Worm (Caenorhabditis elegans) whole organism, L2 larva: ENCODE data around the gene C23H5.11.

ENCODE experiments used
- R02D3.7 ChIP-seq: fragments of 150-350 bp; optimal IDR thresholded peaks from 2 replicates; lab custom pipeline; 2014; ENCODE audit warnings: missing biosample characterization, missing genetic modification characterization
- nhr-77 ChIP-seq: fragments of 150-350 bp; optimal IDR thresholded peaks from 2 replicates; lab custom pipeline; 2014; ENCODE audit warnings: missing biosample characterization, missing genetic modification characterization
- unc-39 ChIP-seq: fragments of 150-350 bp; optimal IDR thresholded peaks from 2 replicates; lab custom pipeline; 2014; ENCODE audit warnings: missing biosample characterization, missing genetic modification characterization
- ztf-4 ChIP-seq: fragments of 150-350 bp; optimal IDR thresholded peaks from 2 replicates; lab custom pipeline; 2014; ENCODE audit warnings: missing biosample characterization, missing genetic modification characterization

DNA sequence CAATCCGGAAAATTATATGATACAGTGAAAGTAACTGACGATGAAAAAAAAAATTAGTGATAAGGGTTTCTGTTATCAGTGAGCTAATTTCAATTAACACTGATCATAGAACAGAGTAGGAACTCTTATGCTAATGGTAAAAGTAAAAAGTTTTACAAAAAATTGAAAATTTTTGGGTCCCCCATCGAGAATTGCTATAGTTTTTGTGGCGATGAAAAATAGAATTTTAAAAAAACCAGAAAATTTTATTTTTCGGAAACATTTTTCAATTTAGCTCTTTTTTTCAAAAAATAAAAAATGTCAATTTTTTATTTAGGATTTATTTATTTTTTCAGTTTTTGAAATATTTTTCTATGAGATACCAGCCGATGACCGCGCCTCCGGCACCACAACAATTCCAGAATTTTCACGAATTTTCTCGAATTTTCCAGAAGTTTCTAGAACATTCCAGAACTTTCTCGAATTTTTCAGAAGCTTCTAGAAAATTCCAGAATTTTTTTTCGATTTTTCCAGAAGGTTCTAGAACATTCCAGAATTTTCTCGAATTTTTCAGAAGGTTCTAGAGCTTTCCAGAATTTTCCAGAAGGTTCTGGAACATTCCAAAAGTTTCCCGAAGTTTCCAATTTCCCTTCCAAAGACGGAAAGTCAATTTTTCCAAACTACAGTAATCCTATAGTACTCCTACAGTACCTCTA is 13.8 kb upstream of the C23H5.11 start, which contains the start of gene C23H5.8:
- TF ChIP-seq R02D3.7 (no peak), nhr-77 (no peak), unc-39 (tag; lab: Kevin White, UChicago) (no peak), ztf-4 (tag; lab: Kevin White, UChicago) (no peak)
